Worm (Caenorhabditis elegans) whole organism, L1 larva: ENCODE data around the gene Y41E3.19.

ENCODE experiments used
- blmp-1 ChIP-seq: fragments of 150-350 bp; optimal IDR thresholded peaks from 2 replicates; lab custom pipeline; 2014; ENCODE audit warnings: missing biosample characterization, missing genetic modification characterization
- lin-39 ChIP-seq: fragments of 150-350 bp; optimal IDR thresholded peaks from 2 replicates; lab custom pipeline; 2014; ENCODE audit warnings: missing biosample characterization, missing genetic modification reagents, missing genetic modification characterization
- unc-130 ChIP-seq: fragments of 150-350 bp; optimal IDR thresholded peaks from 2 replicates; lab custom pipeline; 2017; ENCODE audit warnings: missing biosample characterization, missing genetic modification characterization, inconsistent platforms
- ztf-11 ChIP-seq, 2 experiments: sonication (generic microtip); optimal IDR thresholded peaks; 2 replicates each; lab custom pipeline; 2016 to 2017; ENCODE audit warnings: missing genetic modification characterization in 2 of 2, missing biosample characterization in 1 of 2, missing compliant biosample characterization in 1 of 2

DNA sequence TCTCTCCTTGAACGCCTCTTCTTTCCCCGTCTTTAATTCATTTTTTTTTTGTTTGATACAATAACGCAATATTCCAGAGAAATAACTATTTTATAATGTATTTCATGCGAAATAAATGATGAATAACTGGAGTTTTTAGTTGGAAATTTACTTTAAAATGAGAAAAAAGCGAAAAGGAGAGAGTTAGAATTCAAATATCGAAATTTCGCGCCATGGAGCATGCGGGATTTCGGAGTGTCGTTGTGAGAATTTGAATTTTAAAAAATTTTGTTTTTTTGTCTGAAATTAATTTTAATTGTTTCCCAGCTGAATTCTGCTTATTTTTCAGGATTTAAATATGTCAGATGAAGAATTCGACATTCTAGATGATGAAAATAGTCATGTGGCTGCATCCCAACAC lies 30.5 kb upstream of the Y41E3.19 start, which contains the start of gene fcd-2:
- TF ChIP-seq unc-130 (tag; lab: Kevin White, UChicago): no peak
- peak; percentile 66 for TF ChIP-seq blmp-1 (tag; lab: Kevin White, UChicago)
- no peak for TF ChIP-seq lin-39 (tag; lab: Kevin White, UChicago)
- no peak for TF ChIP-seq ztf-11 (tag; optimal IDR thresholded peaks at IDR 0.05; lab: Kevin White, UChicago)
